Worm (Caenorhabditis elegans) whole organism, early embryonic: ENCODE data around the gene T28A11.22.

Experiments used
- B0310.2 ChIP-seq: sonication (generic microtip); optimal IDR thresholded peaks from 2 replicates; lab custom pipeline; 2016; ENCODE audit warnings: mild to moderate bottlenecking, missing genetic modification characterization, missing compliant biosample characterization
- F13C5.2 ChIP-seq: sonication (generic microtip); optimal IDR thresholded peaks from 2 replicates; lab custom pipeline; 2017; ENCODE audit warnings: mild to moderate bottlenecking, missing genetic modification characterization, inconsistent platforms, missing compliant biosample characterization
- aly-1 ChIP-seq: sonication (generic microtip); optimal IDR thresholded peaks from 2 replicates; lab custom pipeline; 2016; ENCODE audit warnings: missing genetic modification characterization, missing compliant biosample characterization
- ama-1 ChIP-seq: fragments of 150-350 bp; optimal IDR thresholded peaks from 2 replicates; lab custom pipeline; 2014
- ceh-13 ChIP-seq: fragments of 200-800 bp; sonication (Bioruptor generic); optimal IDR thresholded peaks from 2 replicates; lab custom pipeline; 2018; ENCODE audit warnings: mild to moderate bottlenecking, missing genetic modification characterization, missing compliant biosample characterization
- ceh-36 ChIP-seq: sonication (generic microtip); optimal IDR thresholded peaks from 2 replicates; lab custom pipeline; 2016; ENCODE audit warnings: missing genetic modification characterization, inconsistent platforms, missing compliant biosample characterization
- ets-7 ChIP-seq: sonication (generic microtip); optimal IDR thresholded peaks from 2 replicates; lab custom pipeline; 2016; ENCODE audit warnings: missing genotype, missing genetic modification characterization, missing compliant biosample characterization
- flt-1 ChIP-seq: fragments of 200-800 bp; sonication (Bioruptor generic); IDR thresholded peaks from 2 replicates; pipeline ENCODE4 v1.3.6; 2022; ENCODE audit warnings: missing genetic modification characterization, missing compliant biosample characterization
- hmbx-1 ChIP-seq: sonication (generic microtip); optimal IDR thresholded peaks from 2 replicates; lab custom pipeline; 2016; ENCODE audit warnings: mild to moderate bottlenecking, missing genetic modification characterization, missing compliant biosample characterization
- hmg-4 ChIP-seq: fragments of 200-800 bp; sonication (Bioruptor generic); optimal IDR thresholded peaks from 2 replicates; lab custom pipeline; 2018; ENCODE audit warnings: mild to moderate bottlenecking, missing genetic modification characterization, missing compliant biosample characterization
- hnd-1 ChIP-seq: sonication (generic microtip); optimal IDR thresholded peaks from 2 replicates; lab custom pipeline; 2016; ENCODE audit warnings: missing genetic modification characterization, missing compliant biosample characterization
- pes-1 ChIP-seq: fragments of 200-800 bp; sonication (Bioruptor generic); IDR thresholded peaks from 2 replicates; pipeline ENCODE4 v1.3.6; 2022; ENCODE audit warnings: missing genetic modification reagents, missing genetic modification characterization, missing compliant biosample characterization
- scrt-1 ChIP-seq: fragments of 200-800 bp; sonication (Bioruptor generic); IDR thresholded peaks from 2 replicates; pipeline ENCODE4 v1.3.6; 2022; ENCODE audit warnings: missing genetic modification characterization, missing compliant biosample characterization
- sea-1 ChIP-seq: fragments of 200-800 bp; sonication (Bioruptor generic); conservative IDR thresholded peaks from 2 replicates; pipeline ENCODE4 v1.3.6; 2022; ENCODE audit warnings: missing genetic modification characterization, missing compliant biosample characterization
- tbx-11 ChIP-seq: fragments of 200-800 bp; sonication (Bioruptor generic); IDR thresholded peaks from 2 replicates; pipeline ENCODE4 v1.3.6; 2022; ENCODE audit warnings: missing genetic modification characterization, missing compliant biosample characterization
- tbx-37 ChIP-seq: fragments of 200-800 bp; sonication (Bioruptor generic); conservative IDR thresholded peaks from 2 replicates; pipeline ENCODE4 v1.3.6; 2022; ENCODE audit warnings: missing genetic modification reagents, missing genetic modification characterization, missing compliant biosample characterization
- tra-4 ChIP-seq: sonication (generic microtip); optimal IDR thresholded peaks from 2 replicates; lab custom pipeline; 2017; ENCODE audit warnings: missing genetic modification characterization, missing compliant biosample characterization

Gene T28A11.22

ce11 chrV:3234887-3235286 lies 22.5 kb upstream of the T28A11.22 start, which contains the start of gene K08D9.6:
TSS of gene K08D9.6 (minus strand) at chrV:3234987.
- TF ChIP-seq tra-4 (tag; lab: Kevin White, UChicago) (no peak), pes-1 (GFP tag; lab: Robert Waterston, UW) (no peak), scrt-1 (no peak), flt-1 (GFP tag; lab: Robert Waterston, UW) (no peak), ets-7 (tag; lab: Kevin White, UChicago) (no peak), ceh-13 (no peak), hmbx-1 (tag; lab: Kevin White, UChicago) (no peak), tbx-11 (GFP tag; lab: Robert Waterston, UW) (no peak), sea-1 (no peak), aly-1 (no peak)

- TF ChIP-seq sea-1 = no peak
- no peak for TF ChIP-seq hmbx-1 (tag; lab: Kevin White, UChicago)
- TF ChIP-seq ceh-36 = no peak
Observed at ce11 chrV:3236610-3237009, 20.8 kb upstream of the T28A11.22 start, which contains the start of the genes K08D9.9 and str-16. TSS of gene K08D9.9 (minus strand) at chrV:3236710. TSS of gene str-16 (plus strand) at chrV:3236875.

- TF ChIP-seq ets-7 (tag; lab: Kevin White, UChicago) = no peak
- no peak for TF ChIP-seq scrt-1
- TF ChIP-seq pes-1 (GFP tag; lab: Robert Waterston, UW) = no peak
- TF ChIP-seq tbx-37 (GFP tag; lab: Robert Waterston, UW) = no peak
- no peak for TF ChIP-seq hnd-1 (tag; lab: Kevin White, UChicago)
- TF ChIP-seq tra-4 (tag; lab: Kevin White, UChicago) = no peak
- TF ChIP-seq flt-1 (GFP tag; lab: Robert Waterston, UW) = no peak
- no peak for TF ChIP-seq aly-1
- TF ChIP-seq hmg-4 = no peak
- TF ChIP-seq ama-1 = no peak
- no peak for TF ChIP-seq B0310.2
- no peak for TF ChIP-seq ceh-13
- no peak for TF ChIP-seq F13C5.2
- no peak for TF ChIP-seq sea-1
Observed at ce11 chrV:3241175-3241574, 16.2 kb upstream of the T28A11.22 start, which contains the start of gene srj-11. TSS of gene srj-11 (plus strand) at chrV:3241424.

- TF ChIP-seq ets-7 (tag; lab: Kevin White, UChicago) (no peak), B0310.2 (no peak), tra-4 (tag; lab: Kevin White, UChicago) (no peak), flt-1 (GFP tag; lab: Robert Waterston, UW) (no peak), F13C5.2 (no peak), ceh-36 (no peak), hmg-4 (no peak), tbx-37 (GFP tag; lab: Robert Waterston, UW) (no peak), hnd-1 (tag; lab: Kevin White, UChicago) (no peak)
Observed at ce11 chrV:3242984-3243383, 14.4 kb upstream of the T28A11.22 start, which contains the start of gene gst-23. TSS of gene gst-23 (plus strand) at chrV:3243284.

- no peak for TF ChIP-seq ama-1
- TF ChIP-seq pes-1 (GFP tag; lab: Robert Waterston, UW) = no peak
- no peak for TF ChIP-seq hmbx-1 (tag; lab: Kevin White, UChicago)
- no peak for TF ChIP-seq aly-1
- TF ChIP-seq hnd-1 (tag; lab: Kevin White, UChicago) = no peak
- TF ChIP-seq flt-1 (GFP tag; lab: Robert Waterston, UW) = no peak
- no peak for TF ChIP-seq F13C5.2
- no peak for TF ChIP-seq tbx-11 (GFP tag; lab: Robert Waterston, UW)
- no peak for TF ChIP-seq ceh-36
- TF ChIP-seq tbx-37 (GFP tag; lab: Robert Waterston, UW) = no peak
- no peak for TF ChIP-seq ets-7 (tag; lab: Kevin White, UChicago)
- TF ChIP-seq scrt-1 = no peak
- no peak for TF ChIP-seq tra-4 (tag; lab: Kevin White, UChicago)
- TF ChIP-seq hmg-4 = no peak
- no peak for TF ChIP-seq B0310.2
- no peak for TF ChIP-seq ceh-13
- TF ChIP-seq sea-1 = no peak
Observed at ce11 chrV:3244703-3245102, 12.7 kb upstream of the T28A11.22 start, which contains the start of gene srj-7. TSS of gene srj-7 (plus strand) at chrV:3245003.

ce11 chrV:3247515-3247914 lies 9.9 kb upstream of the T28A11.22 start, which contains the start of gene srj-8:
TSS of gene srj-8 (plus strand) at chrV:3247815.
- TF ChIP-seq sea-1 = no peak
- TF ChIP-seq aly-1 = no peak
- no peak for TF ChIP-seq ceh-36
- no peak for TF ChIP-seq hmg-4
- no peak for TF ChIP-seq F13C5.2
- TF ChIP-seq tra-4 (tag; lab: Kevin White, UChicago) = no peak
- no peak for TF ChIP-seq scrt-1
- TF ChIP-seq B0310.2 = no peak
- no peak for TF ChIP-seq flt-1 (GFP tag; lab: Robert Waterston, UW)
- no peak for TF ChIP-seq hnd-1 (tag; lab: Kevin White, UChicago)
- TF ChIP-seq ceh-13 = no peak

ce11 chrV:3250153-3250552 lies 7.2 kb upstream of the T28A11.22 start, which contains the start of gene T28A11.13:
TSS of gene T28A11.13 (minus strand) at chrV:3250253.
- TF ChIP-seq F13C5.2 (no peak), aly-1 (no peak), pes-1 (GFP tag; lab: Robert Waterston, UW) (no peak), tbx-11 (GFP tag; lab: Robert Waterston, UW) (no peak), ceh-36 (no peak), flt-1 (GFP tag; lab: Robert Waterston, UW) (no peak), scrt-1 (no peak), sea-1 (no peak), ets-7 (tag; lab: Kevin White, UChicago) (no peak), tra-4 (tag; lab: Kevin White, UChicago) (no peak), ama-1 (no peak), tbx-37 (GFP tag; lab: Robert Waterston, UW) (no peak), hmg-4 (no peak), hnd-1 (tag; lab: Kevin White, UChicago) (no peak), B0310.2 (no peak), ceh-13 (no peak), hmbx-1 (tag; lab: Kevin White, UChicago) (no peak)

ce11 chrV:3256051-3256450 lies 1.3 kb upstream of the T28A11.22 start, which contains the start of gene srt-63:
TSS of gene srt-63 (minus strand) at chrV:3256151.
- no peak for TF ChIP-seq ceh-13
- no peak for TF ChIP-seq hmg-4
- no peak for TF ChIP-seq B0310.2
- no peak for TF ChIP-seq scrt-1
- no peak for TF ChIP-seq F13C5.2
- TF ChIP-seq ets-7 (tag; lab: Kevin White, UChicago) = no peak
- TF ChIP-seq tra-4 (tag; lab: Kevin White, UChicago) = no peak
- TF ChIP-seq aly-1 = no peak
- TF ChIP-seq ceh-36 = no peak
- no peak for TF ChIP-seq hmbx-1 (tag; lab: Kevin White, UChicago)
- no peak for TF ChIP-seq pes-1 (GFP tag; lab: Robert Waterston, UW)
- TF ChIP-seq ama-1 = no peak
- TF ChIP-seq sea-1 = no peak
- TF ChIP-seq hnd-1 (tag; lab: Kevin White, UChicago) = no peak
- no peak for TF ChIP-seq tbx-37 (GFP tag; lab: Robert Waterston, UW)
- no peak for TF ChIP-seq tbx-11 (GFP tag; lab: Robert Waterston, UW)
- no peak for TF ChIP-seq flt-1 (GFP tag; lab: Robert Waterston, UW)
